Fruit fly (Drosophila melanogaster): ENCODE data around the gene CG16974.
A peak's percentile ranks its signal among the peaks of the same experiment; 100 is the strongest.

The CG16974 gene

DNA sequence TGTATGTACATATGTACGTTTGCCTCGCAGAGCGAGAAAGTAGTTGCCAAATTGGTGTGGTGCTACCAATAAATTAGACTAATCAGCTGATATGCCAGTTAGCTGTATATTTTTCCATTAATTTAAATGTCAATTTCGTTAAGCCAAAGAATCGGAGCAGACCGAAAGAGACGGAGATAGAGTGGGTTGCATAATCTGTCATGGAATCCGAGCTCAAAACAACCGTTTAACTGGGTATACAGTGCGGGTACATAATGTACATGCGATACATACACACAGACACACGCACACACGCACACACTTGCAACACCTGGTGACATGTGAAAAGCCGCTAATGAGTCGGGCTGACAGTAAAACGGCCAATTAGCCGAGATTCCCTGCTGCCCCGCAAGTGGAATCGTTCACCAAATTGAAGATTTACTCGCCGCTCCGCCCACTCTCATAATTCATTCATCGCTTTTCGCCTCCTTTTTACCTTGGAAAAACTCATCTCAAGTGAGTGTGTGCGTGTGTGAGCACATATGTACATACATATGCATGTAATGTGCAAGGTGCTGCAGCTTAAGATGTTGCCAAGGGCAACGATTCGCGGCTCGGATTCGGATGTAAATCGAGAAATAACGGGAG is 614 bp downstream of the CG16974 start:
- TF ChIP-seq CG8765 (GFP tag; IDR thresholded peaks at IDR 0.05) (no peak), Atf3 (GFP tag; optimal IDR thresholded peaks at IDR 0.05) (no peak), fd64A (GFP tag; optimal IDR thresholded peaks at IDR 0.05) (no peak), CG17912 (GFP tag; optimal IDR thresholded peaks at IDR 0.05) (no peak), CG4404 (GFP tag; IDR thresholded peaks at IDR 0.05) (no peak), CG4617 (GFP tag; optimal IDR thresholded peaks at IDR 0.05; ENCODE audit: borderline replicate concordance) (no peak), Lhr (GFP tag; optimal IDR thresholded peaks at IDR 0.05) (no peak), vnd (GFP tag; IDR thresholded peaks at IDR 0.05; ENCODE audit: partially characterized antibody) (no peak), vvl (GFP tag; IDR thresholded peaks at IDR 0.05) (peak; percentile 29; the same call in 1 of the 2 replicates), insv (GFP tag; optimal IDR thresholded peaks at IDR 0.05) (no peak), CG32767 (GFP tag; IDR thresholded peaks at IDR 0.05) (peak; percentile 34; the same call in 1 of the 2 replicates), CG18764 (GFP tag; optimal IDR thresholded peaks at IDR 0.05) (no peak), CG33213 (GFP tag; optimal IDR thresholded peaks at IDR 0.05) (no peak), Sox100B (GFP tag; optimal IDR thresholded peaks at IDR 0.05) (no peak), jumu (GFP tag; optimal IDR thresholded peaks at IDR 0.05) (no peak), CG11398 (GFP tag; optimal IDR thresholded peaks at IDR 0.05) (no peak), pan (optimal IDR thresholded peaks at IDR 0.05) (no peak), pan (GFP tag; optimal IDR thresholded peaks at IDR 0.05 in 1 of 2, IDR thresholded peaks at IDR 0.05 in 1 of 2) (no peak), CG9437 (GFP tag; optimal IDR thresholded peaks at IDR 0.05) (no peak), CG6765 (GFP tag; optimal IDR thresholded peaks at IDR 0.05) (no peak), Scr (GFP tag; IDR thresholded peaks at IDR 0.05; ENCODE audit: partially characterized antibody) (no peak), cg (GFP tag; optimal IDR thresholded peaks at IDR 0.05) (peak; percentile 90), Sry-β (GFP tag; optimal IDR thresholded peaks at IDR 0.05) (no peak), jigr1 (GFP tag; IDR thresholded peaks at IDR 0.05) (no peak), CG30431 (GFP tag; optimal IDR thresholded peaks at IDR 0.05) (no peak), dimm (GFP tag; IDR thresholded peaks at IDR 0.05) (no peak), lmd (GFP tag; IDR thresholded peaks at IDR 0.05) (no peak), Dek (tag; optimal IDR thresholded peaks at IDR 0.05) (no peak), Vsx1 (GFP tag; optimal IDR thresholded peaks at IDR 0.05) (no peak), ken (GFP tag; IDR thresholded peaks at IDR 0.05) (no peak), CG11723 (GFP tag; optimal IDR thresholded peaks at IDR 0.05) (no peak), CG6683 (GFP tag; optimal IDR thresholded peaks at IDR 0.05) (no peak), TFAM (GFP tag; optimal IDR thresholded peaks at IDR 0.05) (no peak), CG34422 (GFP tag; IDR thresholded peaks at IDR 0.05) (0 out of 3 replicates have a peak, but pooled peaks have one; percentile 45), trh (GFP tag; optimal IDR thresholded peaks at IDR 0.05) (no peak), gt (GFP tag; IDR thresholded peaks at IDR 0.05) (no peak), bbx (GFP tag; IDR thresholded peaks at IDR 0.05; ENCODE audit: partially characterized antibody) (no peak), CG4424 (GFP tag; optimal IDR thresholded peaks at IDR 0.05) (no peak), fd96Cb (tag; optimal IDR thresholded peaks at IDR 0.05) (no peak), CG6654 (GFP tag; optimal IDR thresholded peaks at IDR 0.05) (no peak), CG2120 (GFP tag; optimal IDR thresholded peaks at IDR 0.05) (no peak), fd3F (GFP tag; optimal IDR thresholded peaks at IDR 0.05) (no peak), tin (GFP tag; optimal IDR thresholded peaks at IDR 0.05) (no peak), CG5953 (GFP tag; IDR thresholded peaks at IDR 0.05) (no peak), ewg (GFP tag; optimal IDR thresholded peaks at IDR 0.05) (no peak), CG12155 (GFP tag; optimal IDR thresholded peaks at IDR 0.05) (no peak), Elba2 (GFP tag; optimal IDR thresholded peaks at IDR 0.05) (peak; percentile 15), trem (tag; optimal IDR thresholded peaks at IDR 0.05) (no peak), ssp (GFP tag; IDR thresholded peaks at IDR 0.05) (no peak), zen (tag; optimal IDR thresholded peaks at IDR 0.05) (peak; percentile 42)
